Fruit fly (Drosophila melanogaster): Measurements from ENCODE around the gene Cpr65Ax2.

Cpr65Ax2 gene

dm6 chr3L:6181776-6182175 is 31.1 kb upstream of the Cpr65Ax2 start, which contains the start of gene CG10274 (continued):
- no peak for TF ChIP-seq ATbp (GFP tag; optimal IDR thresholded peaks at IDR 0.05)
- TF ChIP-seq kah (GFP tag; optimal IDR thresholded peaks at IDR 0.05): no peak
- no peak for TF ChIP-seq CG5180 (GFP tag; optimal IDR thresholded peaks at IDR 0.05)
- peak; percentile 19 for TF ChIP-seq CG12299 (tag; optimal IDR thresholded peaks at IDR 0.05)
- peak; percentile 84 for TF ChIP-seq CG4617 (GFP tag; optimal IDR thresholded peaks at IDR 0.05; ENCODE audit: borderline replicate concordance)
- TF ChIP-seq E2f1 (GFP tag; IDR thresholded peaks at IDR 0.05): peak; percentile 63
- TF ChIP-seq GATAe (GFP tag; conservative IDR thresholded peaks at IDR 0.05): no peak; the same call in 1 of the 2 replicates
- TF ChIP-seq CG2129 (GFP tag; IDR thresholded peaks at IDR 0.05; ENCODE audit: partially characterized antibody): no peak
- TF ChIP-seq cad (GFP tag; optimal IDR thresholded peaks at IDR 0.05): no peak
- peak; percentile 86 for TF ChIP-seq phol (tag; optimal IDR thresholded peaks at IDR 0.05)
- no peak for TF ChIP-seq seq (GFP tag; IDR thresholded peaks at IDR 0.05)
- peak; percentile 54 for TF ChIP-seq pnt (GFP tag; optimal IDR thresholded peaks at IDR 0.05)
- TF ChIP-seq Hr39 (optimal IDR thresholded peaks at IDR 0.05): no peak
- TF ChIP-seq lola (GFP tag; optimal IDR thresholded peaks at IDR 0.05): peak in 1 of 3 experiments; percentile 81
- TF ChIP-seq Sry-δ (GFP tag; optimal IDR thresholded peaks at IDR 0.05): peak; percentile 44
- no peak for TF ChIP-seq CG14860 (GFP tag; IDR thresholded peaks at IDR 0.05; ENCODE audit: partially characterized antibody)
- TF ChIP-seq ab (GFP tag; optimal IDR thresholded peaks at IDR 0.05): peak; percentile 48
- peak; percentile 88 for TF ChIP-seq CG9932 (GFP tag; IDR thresholded peaks at IDR 0.05)
- TF ChIP-seq CG9215 (GFP tag; IDR thresholded peaks at IDR 0.05): peak; percentile 77
- peak; percentile 90 for TF ChIP-seq CoRest (tag; optimal IDR thresholded peaks at IDR 0.05)
- no peak for TF ChIP-seq Bgb (GFP tag; IDR thresholded peaks at IDR 0.05; ENCODE audit: partially characterized antibody)
- no peak for TF ChIP-seq sc (optimal IDR thresholded peaks at IDR 0.05)
- peak; percentile 29 for TF ChIP-seq sc (GFP tag; optimal IDR thresholded peaks at IDR 0.05)
- no peak for TF ChIP-seq Asciz (GFP tag; optimal IDR thresholded peaks at IDR 0.05)
- TF ChIP-seq CG1233 (GFP tag; optimal IDR thresholded peaks at IDR 0.05): peak; percentile 65
- peak; percentile 23 for TF ChIP-seq NC2β (GFP tag; optimal IDR thresholded peaks at IDR 0.05)
- TF ChIP-seq Gug (GFP tag; IDR thresholded peaks at IDR 0.05): peak; percentile 65; the same call in 3 of the 4 replicates
- peak; percentile 76 for TF ChIP-seq CG18262 (tag; optimal IDR thresholded peaks at IDR 0.05)
- TF ChIP-seq emc (GFP tag; optimal IDR thresholded peaks at IDR 0.05): peak; percentile 47
- TF ChIP-seq CG7839 (tag; optimal IDR thresholded peaks at IDR 0.05): no peak
- TF ChIP-seq HLH3B (GFP tag; IDR thresholded peaks at IDR 0.05): peak; percentile 65
- TF ChIP-seq CG4424 (GFP tag; optimal IDR thresholded peaks at IDR 0.05): peak; percentile 85
- TF ChIP-seq CG10462 (GFP tag; optimal IDR thresholded peaks at IDR 0.05): peak; percentile 62
- TF ChIP-seq CrebB (tag; optimal IDR thresholded peaks at IDR 0.05): peak; percentile 38
- no peak; the same call in 2 of the 3 replicates for TF ChIP-seq CG11456 (GFP tag; IDR thresholded peaks at IDR 0.05)
- no peak for TF ChIP-seq CG1529 (GFP tag; optimal IDR thresholded peaks at IDR 0.05)
- TF ChIP-seq zfh1 (GFP tag; IDR thresholded peaks at IDR 0.05): peak; percentile 53; the same call in 1 of the 3 replicates
- peak; percentile 83 for TF ChIP-seq grau (tag; optimal IDR thresholded peaks at IDR 0.05)
- TF ChIP-seq CG17829 (tag; optimal IDR thresholded peaks at IDR 0.05): peak; percentile 78
- TF ChIP-seq z (GFP tag; IDR thresholded peaks at IDR 0.05): no peak
- peak; percentile 38 for TF ChIP-seq CG17802 (tag; optimal IDR thresholded peaks at IDR 0.05)
- TF ChIP-seq CG42726 (GFP tag; IDR thresholded peaks at IDR 0.05; ENCODE audit: partially characterized antibody): no peak
- TF ChIP-seq sim (GFP tag; IDR thresholded peaks at IDR 0.05): no peak
- TF ChIP-seq CG6854 (GFP tag; optimal IDR thresholded peaks at IDR 0.05): no peak
- TF ChIP-seq sr (GFP tag; IDR thresholded peaks at IDR 0.05): no peak
- peak; percentile 80 for TF ChIP-seq mam (GFP tag; optimal IDR thresholded peaks at IDR 0.05)
- TF ChIP-seq CG7372 (GFP tag; IDR thresholded peaks at IDR 0.05): peak; percentile 66
- TF ChIP-seq ro (GFP tag; IDR thresholded peaks at IDR 0.05): peak; percentile 48; the same call in 1 of the 2 replicates
- no peak for TF ChIP-seq CG11696 (GFP tag; IDR thresholded peaks at IDR 0.05)
- peak; percentile 67 for TF ChIP-seq CG9609 (GFP tag; optimal IDR thresholded peaks at IDR 0.05)
- TF ChIP-seq CG13287 (GFP tag; IDR thresholded peaks at IDR 0.05; ENCODE audit: partially characterized antibody): no peak; the same call in 1 of the 2 replicates
